Fruit fly (Drosophila melanogaster) whole organism, embryonic: ENCODE results near the gene CG15382.

Experiments used
- BEAF-32 ChIP-seq: fragments of 200-800 bp; sonication (Bioruptor generic); optimal IDR thresholded peaks from 3 replicates; lab custom pipeline; 2017; ENCODE audit warnings: missing biosample characterization, missing genetic modification characterization, mild to moderate bottlenecking, moderate library complexity, missing genetic modification reagents
- Bgb ChIP-seq: fragments of 200-800 bp; sonication (Bioruptor generic); IDR thresholded peaks from 2 replicates; pipeline ENCODE4 v1.3.6; 2022; ENCODE audit warnings: missing biosample characterization, missing genetic modification characterization; ENCODE audit not compliant: partially characterized antibody
- CG10209 ChIP-seq: fragments of 200-800 bp; sonication (Bioruptor generic); optimal IDR thresholded peaks from 3 replicates; lab custom pipeline; 2017; ENCODE audit warnings: missing biosample characterization, mild to moderate bottlenecking, missing genetic modification characterization, missing genetic modification reagents
- CG10267 ChIP-seq: fragments of 200-800 bp; sonication (Bioruptor generic); optimal IDR thresholded peaks from 2 replicates; lab custom pipeline; 2018; ENCODE audit warnings: missing biosample characterization, mild to moderate bottlenecking, missing genetic modification characterization, moderate library complexity
- CG10321 ChIP-seq: fragments of 200-800 bp; sonication (Bioruptor generic); IDR thresholded peaks from 2 replicates; pipeline ENCODE4 v1.3.6; 2022; ENCODE audit warnings: missing biosample characterization, missing genetic modification characterization
- CG10543 ChIP-seq: fragments of 200-800 bp; sonication (Bioruptor generic); optimal IDR thresholded peaks from 3 replicates; lab custom pipeline; 2017; ENCODE audit warnings: missing biosample characterization, mild to moderate bottlenecking, missing genetic modification characterization, moderate library complexity
- CG10979 ChIP-seq: fragments of 200-800 bp; sonication (Bioruptor generic); optimal IDR thresholded peaks from 2 replicates; lab custom pipeline; 2018; ENCODE audit warnings: missing biosample characterization, mild to moderate bottlenecking, missing genetic modification characterization, moderate library complexity
- CG12155 ChIP-seq: fragments of 200-800 bp; sonication (Bioruptor generic); optimal IDR thresholded peaks from 3 replicates; lab custom pipeline; 2016; ENCODE audit warnings: missing biosample characterization, missing genetic modification characterization
- CG12391 ChIP-seq: fragments of 200-800 bp; sonication (Bioruptor generic); optimal IDR thresholded peaks from 3 replicates; lab custom pipeline; 2018; ENCODE audit warnings: missing biosample characterization, mild to moderate bottlenecking, missing genetic modification characterization, moderate library complexity
- CG12659 ChIP-seq: fragments of 200-800 bp; sonication (Bioruptor generic); optimal IDR thresholded peaks from 3 replicates; lab custom pipeline; 2017; ENCODE audit warnings: mild to moderate bottlenecking, missing biosample characterization, missing genetic modification reagents, missing genetic modification characterization
- CG12769 ChIP-seq: fragments of 200-800 bp; sonication (Bioruptor generic); optimal IDR thresholded peaks from 2 replicates; lab custom pipeline; 2019; ENCODE audit warnings: missing biosample characterization, mild to moderate bottlenecking, missing genetic modification characterization, moderate library complexity
- CG13894 ChIP-seq: fragments of 200-800 bp; sonication (Bioruptor generic); optimal IDR thresholded peaks from 3 replicates; lab custom pipeline; 2018; ENCODE audit warnings: missing biosample characterization, mild to moderate bottlenecking, missing genetic modification characterization, moderate library complexity
- CG15514 ChIP-seq: fragments of 200-800 bp; sonication (Bioruptor generic); optimal IDR thresholded peaks from 3 replicates; lab custom pipeline; 2017; ENCODE audit warnings: missing biosample characterization, missing genetic modification characterization, mild to moderate bottlenecking, moderate library complexity, missing genetic modification reagents
- CG1603 ChIP-seq: fragments of 200-800 bp; sonication (Bioruptor generic); optimal IDR thresholded peaks from 2 replicates; lab custom pipeline; 2019; ENCODE audit warnings: missing biosample characterization, mild to moderate bottlenecking, missing genetic modification characterization, moderate library complexity
- CG2116 ChIP-seq: fragments of 200-800 bp; sonication (Bioruptor generic); optimal IDR thresholded peaks from 3 replicates; lab custom pipeline; 2018; ENCODE audit warnings: missing biosample characterization, mild to moderate bottlenecking, missing genetic modification characterization
- CG2199 ChIP-seq: fragments of 200-800 bp; sonication (Bioruptor generic); IDR thresholded peaks from 3 replicates; pipeline ENCODE4 v1.3.6; 2022; ENCODE audit warnings: missing biosample characterization, missing genetic modification characterization
- CG31224 ChIP-seq: fragments of 200-800 bp; sonication (Bioruptor generic); IDR thresholded peaks from 2 replicates; pipeline ENCODE4 v1.3.6; 2022; ENCODE audit warnings: missing biosample characterization, missing genetic modification characterization
- CG33213 ChIP-seq: fragments of 200-800 bp; sonication (Bioruptor generic); optimal IDR thresholded peaks from 3 replicates; lab custom pipeline; 2016; ENCODE audit warnings: missing biosample characterization, missing genetic modification characterization
- CG34224 ChIP-seq: fragments of 200-800 bp; sonication (Bioruptor generic); IDR thresholded peaks from 3 replicates; pipeline ENCODE4 v1.3.6; 2022; ENCODE audit warnings: missing biosample characterization, missing genetic modification characterization; ENCODE audit not compliant: partially characterized antibody
- CG6689 ChIP-seq: fragments of 200-800 bp; sonication (Bioruptor generic); IDR thresholded peaks from 2 replicates; pipeline ENCODE4 v1.3.6; 2022; ENCODE audit warnings: missing biosample characterization, missing genetic modification characterization
- CG9727 ChIP-seq: fragments of 200-800 bp; sonication (Bioruptor generic); optimal IDR thresholded peaks from 3 replicates; lab custom pipeline; 2017; ENCODE audit warnings: missing biosample characterization, mild to moderate bottlenecking, missing genetic modification characterization
- CoRest ChIP-seq: fragments of 200-800 bp; sonication (Bioruptor generic); optimal IDR thresholded peaks from 3 replicates; lab custom pipeline; 2018; ENCODE audit warnings: missing biosample characterization, mild to moderate bottlenecking, missing genetic modification characterization, moderate library complexity
- D19B ChIP-seq: fragments of 200-800 bp; sonication (Bioruptor generic); optimal IDR thresholded peaks from 2 replicates; lab custom pipeline; 2017; ENCODE audit warnings: missing biosample characterization, mild to moderate bottlenecking, missing genetic modification characterization
- Dp ChIP-seq: fragments of 200-800 bp; sonication (Bioruptor generic); optimal IDR thresholded peaks from 2 replicates; lab custom pipeline; 2018; ENCODE audit warnings: missing biosample characterization, mild to moderate bottlenecking, missing genetic modification characterization, moderate library complexity
- Fer2 ChIP-seq: fragments of 200-800 bp; sonication (Bioruptor generic); optimal IDR thresholded peaks from 2 replicates; lab custom pipeline; 2018; ENCODE audit warnings: missing biosample characterization, mild to moderate bottlenecking, missing genetic modification characterization, moderate library complexity
- H15 ChIP-seq: fragments of 200-800 bp; sonication (Bioruptor generic); IDR thresholded peaks from 3 replicates; pipeline ENCODE4 v1.3.6; 2022; ENCODE audit warnings: missing biosample characterization, missing genetic modification characterization
- NfI ChIP-seq: fragments of 200-800 bp; sonication (Bioruptor generic); optimal IDR thresholded peaks from 3 replicates; lab custom pipeline; 2018; ENCODE audit warnings: missing biosample characterization, mild to moderate bottlenecking, missing genetic modification characterization, moderate library complexity
- PHDP ChIP-seq: fragments of 200-800 bp; sonication (Bioruptor generic); optimal IDR thresholded peaks from 3 replicates; lab custom pipeline; 2018; ENCODE audit warnings: missing biosample characterization, mild to moderate bottlenecking, missing genetic modification characterization, moderate library complexity
- Rx ChIP-seq: fragments of 200-800 bp; sonication (Bioruptor generic); IDR thresholded peaks from 2 replicates; pipeline ENCODE4 v1.3.6; 2022; ENCODE audit warnings: missing biosample characterization, missing genetic modification characterization
- Scr ChIP-seq: fragments of 200-800 bp; sonication (Bioruptor generic); IDR thresholded peaks from 2 replicates; pipeline ENCODE4 v1.3.6; 2022; ENCODE audit warnings: missing biosample characterization, missing genetic modification characterization; ENCODE audit not compliant: partially characterized antibody
- Sin3A ChIP-seq: fragments of >200 bp; optimal IDR thresholded peaks from 2 replicates; lab custom pipeline; 2018
- Sox100B ChIP-seq: fragments of 200-800 bp; sonication (Bioruptor generic); optimal IDR thresholded peaks from 3 replicates; lab custom pipeline; 2018; ENCODE audit warnings: missing biosample characterization, mild to moderate bottlenecking, missing genetic modification characterization
- Sox102F ChIP-seq: fragments of 200-800 bp; sonication (Bioruptor generic); optimal IDR thresholded peaks from 2 replicates; lab custom pipeline; 2018; ENCODE audit warnings: missing biosample characterization, mild to moderate bottlenecking, missing genetic modification characterization, moderate library complexity
- Sry-δ ChIP-seq: fragments of 200-800 bp; sonication (Bioruptor generic); optimal IDR thresholded peaks from 2 replicates; lab custom pipeline; 2016; ENCODE audit warnings: missing biosample characterization, missing genetic modification characterization
- Taf1 ChIP-seq: fragments of 200-800 bp; sonication (Bioruptor generic); IDR thresholded peaks from 2 replicates; pipeline ENCODE4 v1.3.6; 2022; ENCODE audit warnings: missing biosample characterization, missing genetic modification characterization
- bcd ChIP-seq: fragments of 200-800 bp; sonication (Bioruptor generic); optimal IDR thresholded peaks from 2 replicates; lab custom pipeline; 2017; ENCODE audit warnings: missing biosample characterization, mild to moderate bottlenecking, missing genetic modification characterization
- br ChIP-seq: fragments of >200 bp; optimal IDR thresholded peaks from 2 replicates; lab custom pipeline; 2017
- corto ChIP-seq: fragments of 200-800 bp; sonication (Bioruptor generic); optimal IDR thresholded peaks from 2 replicates; lab custom pipeline; 2016; ENCODE audit warnings: missing biosample characterization, mild to moderate bottlenecking, missing genetic modification characterization, moderate library complexity
- grau ChIP-seq: fragments of 200-800 bp; optimal IDR thresholded peaks from 3 replicates; lab custom pipeline; 2019; ENCODE audit warnings: missing biosample characterization, mild to moderate bottlenecking, missing genetic modification characterization, moderate library complexity
- ken ChIP-seq: fragments of 200-800 bp; sonication (Bioruptor generic); IDR thresholded peaks from 3 replicates; pipeline ENCODE4 v1.3.6; 2022; ENCODE audit warnings: missing biosample characterization, missing genetic modification characterization
- lmd ChIP-seq: fragments of 200-800 bp; sonication (Bioruptor generic); IDR thresholded peaks from 2 replicates; pipeline ENCODE4 v1.3.6; 2022; ENCODE audit warnings: missing biosample characterization, missing genetic modification characterization
- oc ChIP-seq: fragments of 200-800 bp; sonication (Bioruptor generic); optimal IDR thresholded peaks from 2 replicates; lab custom pipeline; 2018; ENCODE audit warnings: missing biosample characterization, mild to moderate bottlenecking, missing genetic modification characterization, moderate library complexity
- pita ChIP-seq: fragments of 200-800 bp; sonication (Bioruptor generic); optimal IDR thresholded peaks from 2 replicates; lab custom pipeline; 2017; ENCODE audit warnings: missing biosample characterization, mild to moderate bottlenecking, missing genetic modification characterization
- pzg ChIP-seq: fragments of 200-800 bp; sonication (Bioruptor generic); optimal IDR thresholded peaks from 3 replicates; lab custom pipeline; 2018; ENCODE audit warnings: missing biosample characterization, mild to moderate bottlenecking, missing genetic modification characterization, moderate library complexity
- ro ChIP-seq: fragments of 200-800 bp; sonication (Bioruptor generic); IDR thresholded peaks from 2 replicates; pipeline ENCODE4 v1.3.6; 2022; ENCODE audit warnings: missing biosample characterization, missing genetic modification characterization
- sens ChIP-seq: fragments of 200-800 bp; sonication (Bioruptor generic); peaks from one replicate; lab custom pipeline; 2016; ENCODE audit warnings: missing biosample characterization, missing genetic modification characterization
- so ChIP-seq: fragments of 200-800 bp; sonication (Bioruptor generic); IDR thresholded peaks from 3 replicates; pipeline ENCODE4 v1.3.6; 2022; ENCODE audit warnings: missing biosample characterization, missing genetic modification characterization
- sug ChIP-seq: fragments of 200-800 bp; optimal IDR thresholded peaks from 2 replicates; lab custom pipeline; 2019; ENCODE audit warnings: missing biosample characterization, mild to moderate bottlenecking, missing genetic modification characterization, moderate library complexity
- trem ChIP-seq: fragments of 200-800 bp; optimal IDR thresholded peaks from 3 replicates; lab custom pipeline; 2019; ENCODE audit warnings: missing biosample characterization, mild to moderate bottlenecking, missing genetic modification characterization, moderate library complexity
- wor ChIP-seq: fragments of 200-800 bp; sonication (Bioruptor generic); IDR thresholded peaks from 2 replicates; pipeline ENCODE4 v1.3.6; 2022; ENCODE audit warnings: missing biosample characterization, missing genetic modification characterization
- zen ChIP-seq: fragments of 200-800 bp; sonication (Bioruptor generic); optimal IDR thresholded peaks from 3 replicates; lab custom pipeline; 2018; ENCODE audit warnings: missing biosample characterization, mild to moderate bottlenecking, missing genetic modification characterization, moderate library complexity

CG15382 gene

DNA sequence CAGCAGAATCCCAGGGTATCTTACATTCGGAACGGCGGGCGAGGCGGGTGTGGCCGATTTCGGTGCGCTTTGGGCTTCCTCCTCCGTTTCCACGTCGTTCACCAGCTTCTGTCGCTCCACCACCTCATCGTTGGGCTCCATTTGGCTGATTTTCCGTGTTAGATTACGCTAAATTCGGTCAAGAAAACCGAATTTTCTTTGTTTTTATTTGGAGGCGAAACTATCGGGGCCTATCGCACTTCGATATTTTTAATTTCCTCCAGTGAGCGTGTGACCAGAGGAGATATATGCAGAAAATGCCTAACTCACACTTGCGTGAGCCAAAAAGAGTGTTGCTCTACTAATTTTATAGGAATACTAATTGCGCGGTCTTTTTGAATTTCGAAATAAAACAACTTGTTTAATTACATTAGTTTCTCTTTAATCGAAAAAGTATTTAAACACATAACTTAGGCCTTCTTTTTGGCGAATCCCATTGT is 36.6 kb downstream of the CG15382 start, which contains the start of gene CG10874 (continued):
- TF ChIP-seq CG12769 (tag; lab: Kevin White, UChicago) (peak; percentile 10), sens (GFP tag; lab: Kevin White, UChicago) (peak; percentile 65), PHDP (tag; lab: Kevin White, UChicago) (peak; percentile 18), CG2116 (GFP tag; lab: Kevin White, UChicago) (peak; percentile 70), CG12391 (tag; lab: Kevin White, UChicago) (peak; percentile 10), Sox100B (GFP tag; lab: Kevin White, UChicago) (no peak), CG10209 (GFP tag; lab: Kevin White, UChicago) (no peak), Sox102F (GFP tag; lab: Kevin White, UChicago) (no peak), D19B (peak; percentile 95), CG1603 (tag; lab: Kevin White, UChicago) (peak; percentile 72), CG13894 (tag; lab: Kevin White, UChicago) (peak; percentile 66), CG12155 (GFP tag; lab: Kevin White, UChicago) (peak; percentile 20), pzg (peak; percentile 98), ken (no peak), br (no peak), trem (tag; lab: Kevin White, UChicago) (peak; percentile 60), Fer2 (tag; lab: Kevin White, UChicago) (no peak), H15 (GFP tag; lab: Robert Waterston, UW) (no peak), CG12659 (GFP tag; lab: Kevin White, UChicago) (peak; percentile 12), CG10321 (no peak), oc (no peak), CG31224 (GFP tag; lab: Robert Waterston, UW) (no peak), lmd (GFP tag; lab: Robert Waterston, UW) (no peak), CG15514 (peak; percentile 79), Taf1 (no peak), CG33213 (GFP tag; lab: Kevin White, UChicago) (peak; percentile 65), CG10979 (tag; lab: Kevin White, UChicago) (peak; percentile 4), so (GFP tag; lab: Robert Waterston, UW) (no peak), NfI (GFP tag; lab: Kevin White, UChicago) (peak; percentile 31), CG10543 (GFP tag; lab: Kevin White, UChicago) (peak; percentile 3), CG34224 (GFP tag; lab: Robert Waterston, UW) (no peak), zen (peak; percentile 40), Sry-δ (GFP tag; lab: Kevin White, UChicago) (peak; percentile 71), CG10267 (tag; lab: Kevin White, UChicago) (peak; percentile 61), CG6689 (no peak), CoRest (tag; lab: Kevin White, UChicago) (peak; percentile 37), bcd (GFP tag; lab: Kevin White, UChicago) (no peak), Bgb (GFP tag; lab: Robert Waterston, UW) (no peak), CG9727 (GFP tag; lab: Kevin White, UChicago) (peak; percentile 1), grau (peak; percentile 10), CG2199 (GFP tag; lab: Robert Waterston, UW) (no peak), corto (GFP tag; lab: Kevin White, UChicago) (no peak), ro (GFP tag; lab: Robert Waterston, UW) (no peak), Rx (no peak), pita (GFP tag; lab: Kevin White, UChicago) (no peak), wor (no peak), Dp (GFP tag; lab: Kevin White, UChicago) (peak; percentile 99), BEAF-32 (GFP tag; lab: Kevin White, UChicago) (peak; percentile 67), Sin3A (lab: Kevin White, UChicago) (peak; percentile 70), sug (tag; lab: Kevin White, UChicago) (peak; percentile 35), Scr (no peak)
